Fruit fly (Drosophila melanogaster) whole organism, prepupa: ENCODE results near the gene ninaA.

ENCODE experiments used
- Blimp-1 ChIP-seq: fragments of 200-800 bp; sonication (Bioruptor generic); optimal IDR thresholded peaks from 3 replicates; lab custom pipeline; 2017; ENCODE audit warnings: missing biosample characterization, missing genetic modification characterization, mild to moderate bottlenecking, moderate library complexity, missing genetic modification reagents
- CG10631 ChIP-seq: fragments of 200-800 bp; sonication (Bioruptor generic); optimal IDR thresholded peaks from 2 replicates; lab custom pipeline; 2016; ENCODE audit warnings: missing biosample characterization, missing genetic modification characterization
- CG10669 ChIP-seq: fragments of 200-800 bp; sonication (Bioruptor generic); optimal IDR thresholded peaks from 3 replicates; lab custom pipeline; 2018; ENCODE audit warnings: missing biosample characterization, mild to moderate bottlenecking, missing genetic modification characterization, moderate library complexity
- CG11294 ChIP-seq: fragments of 200-800 bp; sonication (Bioruptor generic); IDR thresholded peaks from 2 replicates; pipeline ENCODE4 v1.3.6; 2022; ENCODE audit warnings: missing biosample characterization, missing genetic modification characterization
- CG15336 ChIP-seq: fragments of 200-800 bp; sonication (Bioruptor generic); IDR thresholded peaks from 2 replicates; pipeline ENCODE4 v1.3.6; 2022; ENCODE audit warnings: missing biosample characterization, missing genetic modification characterization
- CG1621 ChIP-seq: fragments of 200-800 bp; sonication (Bioruptor generic); optimal IDR thresholded peaks from 3 replicates; lab custom pipeline; 2018; ENCODE audit warnings: missing biosample characterization, mild to moderate bottlenecking, missing genetic modification characterization
- CG16779 ChIP-seq: fragments of 200-800 bp; sonication (Bioruptor generic); optimal IDR thresholded peaks from 3 replicates; lab custom pipeline; 2017; ENCODE audit warnings: missing biosample characterization, mild to moderate bottlenecking, missing genetic modification characterization
- CG31627 ChIP-seq: fragments of 200-800 bp; sonication (Bioruptor generic); optimal IDR thresholded peaks from 3 replicates; lab custom pipeline; 2016; ENCODE audit warnings: missing biosample characterization, missing genetic modification characterization
- CG32006 ChIP-seq: fragments of 200-800 bp; sonication (Bioruptor generic); optimal IDR thresholded peaks from 3 replicates; lab custom pipeline; 2017; ENCODE audit warnings: missing biosample characterization, mild to moderate bottlenecking, missing genetic modification characterization
- CG6163 ChIP-seq: fragments of 200-800 bp; sonication (Bioruptor generic); IDR thresholded peaks from 3 replicates; pipeline ENCODE4 v1.3.6; 2022; ENCODE audit warnings: missing biosample characterization, missing genetic modification characterization
- CG6808 ChIP-seq: fragments of 200-800 bp; sonication (Bioruptor generic); optimal IDR thresholded peaks from 3 replicates; lab custom pipeline; 2017; ENCODE audit warnings: missing biosample characterization, missing genetic modification characterization, mild to moderate bottlenecking, moderate library complexity, missing genetic modification reagents
- CG6854 ChIP-seq: fragments of 200-800 bp; sonication (Bioruptor generic); optimal IDR thresholded peaks from 2 replicates; lab custom pipeline; 2017; ENCODE audit warnings: missing biosample characterization, mild to moderate bottlenecking, missing genetic modification characterization
- CG7368 ChIP-seq: fragments of 200-800 bp; sonication (Bioruptor generic); optimal IDR thresholded peaks from 3 replicates; lab custom pipeline; 2016; ENCODE audit warnings: missing biosample characterization, missing genetic modification characterization
- CG8319 ChIP-seq: fragments of 200-800 bp; sonication (Bioruptor generic); optimal IDR thresholded peaks from 3 replicates; lab custom pipeline; 2016; ENCODE audit warnings: missing biosample characterization, missing genetic modification characterization
- CG8632 ChIP-seq: fragments of 200-800 bp; sonication (Bioruptor generic); optimal IDR thresholded peaks from 3 replicates; lab custom pipeline; 2016; ENCODE audit warnings: missing biosample characterization, missing genetic modification characterization
- Eip75B ChIP-seq: fragments of 200-800 bp; sonication (Bioruptor generic); optimal IDR thresholded peaks from 3 replicates; lab custom pipeline; 2016; ENCODE audit warnings: missing biosample characterization, missing genetic modification characterization
- Eip78C ChIP-seq: fragments of 200-800 bp; sonication (Bioruptor generic); peaks from one replicate; lab custom pipeline; 2016; ENCODE audit warnings: missing biosample characterization, missing genetic modification characterization
- Eip93F ChIP-seq: fragments of 200-800 bp; sonication (Bioruptor generic); optimal IDR thresholded peaks from 2 replicates; lab custom pipeline; 2016; ENCODE audit warnings: missing biosample characterization, mild to moderate bottlenecking, missing genetic modification characterization
- Ets21C ChIP-seq: fragments of 200-800 bp; sonication (Bioruptor generic); optimal IDR thresholded peaks from 3 replicates; lab custom pipeline; 2016; ENCODE audit warnings: missing biosample characterization, missing genetic modification characterization
- Ets96B ChIP-seq: fragments of 200-800 bp; optimal IDR thresholded peaks from 2 replicates; lab custom pipeline; 2019; ENCODE audit warnings: missing biosample characterization, mild to moderate bottlenecking, missing genetic modification characterization, moderate library complexity
- Gug ChIP-seq: fragments of 200-800 bp; sonication (Bioruptor generic); IDR thresholded peaks from 2 replicates; pipeline ENCODE4 v1.3.6; 2022; ENCODE audit warnings: missing biosample characterization, missing genetic modification characterization
- Hr38 ChIP-seq: sonication (Bioruptor generic); optimal IDR thresholded peaks from 2 replicates; lab custom pipeline; 2016; ENCODE audit warnings: missing biosample characterization, missing genetic modification characterization
- Hr39 ChIP-seq: fragments of 200-800 bp; sonication (Bioruptor generic); optimal IDR thresholded peaks from 2 replicates; lab custom pipeline; 2016; ENCODE audit warnings: missing biosample characterization, missing genetic modification characterization
- Hr4 ChIP-seq: fragments of 200-800 bp; sonication (Bioruptor generic); optimal IDR thresholded peaks from 3 replicates; lab custom pipeline; 2016; ENCODE audit warnings: missing biosample characterization, missing genetic modification characterization
- Lpt ChIP-seq: fragments of 200-800 bp; sonication (Bioruptor generic); optimal IDR thresholded peaks from 3 replicates; lab custom pipeline; 2016; ENCODE audit warnings: missing biosample characterization, missing genetic modification characterization
- Met ChIP-seq: fragments of 200-800 bp; sonication (Bioruptor generic); optimal IDR thresholded peaks from 3 replicates; lab custom pipeline; 2016; ENCODE audit warnings: missing biosample characterization, missing genetic modification characterization
- Smox ChIP-seq: fragments of 200-800 bp; sonication (Bioruptor generic); optimal IDR thresholded peaks from 3 replicates; lab custom pipeline; 2016; ENCODE audit warnings: missing biosample characterization, missing genetic modification characterization
- Sox14 ChIP-seq: fragments of 200-800 bp; sonication (Bioruptor generic); optimal IDR thresholded peaks from 3 replicates; lab custom pipeline; 2016; ENCODE audit warnings: missing biosample characterization, missing genetic modification characterization
- Sox15 ChIP-seq: fragments of 200-800 bp; sonication (Bioruptor generic); optimal IDR thresholded peaks from 3 replicates; lab custom pipeline; 2016; ENCODE audit warnings: missing biosample characterization, missing genetic modification characterization
- acj6 ChIP-seq: fragments of 200-800 bp; sonication (Bioruptor generic); optimal IDR thresholded peaks from 3 replicates; lab custom pipeline; 2016; ENCODE audit warnings: missing biosample characterization, missing genetic modification characterization
- dac ChIP-seq: fragments of 200-800 bp; sonication (Bioruptor generic); optimal IDR thresholded peaks from 2 replicates; lab custom pipeline; 2017; ENCODE audit warnings: missing biosample characterization, mild to moderate bottlenecking, missing genetic modification characterization
- dsx ChIP-seq: fragments of 200-800 bp; optimal IDR thresholded peaks from 3 replicates; lab custom pipeline; 2019; ENCODE audit warnings: missing biosample characterization, mild to moderate bottlenecking, missing genetic modification characterization, moderate library complexity; ENCODE audit not compliant: poor library complexity, severe bottlenecking
- eg ChIP-seq: fragments of 200-800 bp; sonication (Bioruptor generic); IDR thresholded peaks from 3 replicates; pipeline ENCODE4 v1.3.6; 2022; ENCODE audit warnings: missing biosample characterization, missing genetic modification characterization
- esn ChIP-seq: fragments of 200-800 bp; sonication (Bioruptor generic); optimal IDR thresholded peaks from 2 replicates; lab custom pipeline; 2016; ENCODE audit warnings: missing biosample characterization, mild to moderate bottlenecking, missing genetic modification characterization, moderate library complexity
- fd59A ChIP-seq: fragments of 200-800 bp; sonication (Bioruptor generic); optimal IDR thresholded peaks from 2 replicates; lab custom pipeline; 2017; ENCODE audit warnings: missing biosample characterization, mild to moderate bottlenecking, missing genetic modification characterization, missing genetic modification reagents
- fd85E ChIP-seq: fragments of 200-800 bp; sonication (Bioruptor generic); optimal IDR thresholded peaks from 3 replicates; lab custom pipeline; 2016; ENCODE audit warnings: missing biosample characterization, missing genetic modification characterization
- fkh ChIP-seq: fragments of 200-800 bp; sonication (Bioruptor generic); optimal IDR thresholded peaks from 3 replicates; lab custom pipeline; 2017; ENCODE audit warnings: missing biosample characterization, mild to moderate bottlenecking, missing genetic modification characterization, moderate library complexity
- lz ChIP-seq: fragments of 200-800 bp; sonication (Bioruptor generic); optimal IDR thresholded peaks from 3 replicates; lab custom pipeline; 2016; ENCODE audit warnings: missing biosample characterization, missing genetic modification characterization
- net ChIP-seq: fragments of 200-800 bp; sonication (Bioruptor generic); optimal IDR thresholded peaks from 3 replicates; lab custom pipeline; 2016; ENCODE audit warnings: missing biosample characterization, missing genetic modification characterization
- salr ChIP-seq, 2 experiments: fragments of 200-800 bp; sonication (Bioruptor generic); optimal IDR thresholded peaks; 3 replicates each; lab custom pipeline; 2016 to 2018; ENCODE audit warnings: missing biosample characterization in 2 of 2, missing genetic modification characterization in 2 of 2, mild to moderate bottlenecking in 1 of 2
- spab ChIP-seq: fragments of 200-800 bp; sonication (Bioruptor generic); optimal IDR thresholded peaks from 2 replicates; lab custom pipeline; 2017; ENCODE audit warnings: missing biosample characterization, mild to moderate bottlenecking, missing genetic modification characterization, missing genetic modification reagents
- ss ChIP-seq, 2 experiments: fragments of 200-800 bp; sonication (Bioruptor generic); optimal IDR thresholded peaks; 2 replicates in 1 of 2; 3 replicates in 1 of 2; lab custom pipeline; 2017 to 2018; ENCODE audit warnings: mild to moderate bottlenecking in 2 of 2, missing biosample characterization in 2 of 2, missing genetic modification characterization in 2 of 2, moderate library complexity in 1 of 2
- topi ChIP-seq: fragments of 200-800 bp; sonication (Bioruptor generic); optimal IDR thresholded peaks from 3 replicates; lab custom pipeline; 2016; ENCODE audit warnings: missing biosample characterization, missing genetic modification characterization
- vri ChIP-seq: fragments of 200-800 bp; sonication (Bioruptor generic); optimal IDR thresholded peaks from 3 replicates; lab custom pipeline; 2016; ENCODE audit warnings: missing biosample characterization, mild to moderate bottlenecking, missing genetic modification characterization

The ninaA gene

dm6 chr2L:865851-866250 is 11.3 kb upstream of the ninaA start (continued):
- TF ChIP-seq Gug (GFP tag; lab: Robert Waterston, UW) = peak; percentile 94
- peak; percentile 92 for TF ChIP-seq dsx (GFP tag; lab: Kevin White, UChicago)
- peak; percentile 72 for TF ChIP-seq Hr38 (GFP tag; lab: Kevin White, UChicago)
- TF ChIP-seq eg (GFP tag; lab: Robert Waterston, UW) = peak; percentile 98
- peak; percentile 92 for TF ChIP-seq fd59A (GFP tag; lab: Kevin White, UChicago)
- peak; percentile 97 for TF ChIP-seq Hr39
- peak; percentile 83 for TF ChIP-seq fkh
- peak; percentile 98 for TF ChIP-seq esn (GFP tag; lab: Kevin White, UChicago)
- peak; percentile 87 to 93 for TF ChIP-seq ss (GFP tag; optimal IDR thresholded peaks at IDR 0.05; lab: Kevin White, UChicago)
- TF ChIP-seq CG31627 (GFP tag; lab: Kevin White, UChicago) = peak; percentile 98
- TF ChIP-seq Eip78C (GFP tag; lab: Kevin White, UChicago) = peak; percentile 99
- peak; percentile 97 for TF ChIP-seq Sox15 (GFP tag; lab: Kevin White, UChicago)
- TF ChIP-seq vri (GFP tag; lab: Kevin White, UChicago) = peak; percentile 97
- TF ChIP-seq CG32006 (GFP tag; lab: Kevin White, UChicago) = peak; percentile 97
- TF ChIP-seq CG6808 (GFP tag; lab: Kevin White, UChicago) = peak; percentile 92
- peak; percentile 94 for TF ChIP-seq CG1621 (tag; lab: Kevin White, UChicago)
- peak; percentile 97 for TF ChIP-seq CG10631
- TF ChIP-seq Blimp-1 = peak; percentile 90
- TF ChIP-seq topi (GFP tag; lab: Kevin White, UChicago) = peak; percentile 97
- TF ChIP-seq CG8319 (GFP tag; lab: Kevin White, UChicago) = peak; percentile 97
- peak; percentile 89 for TF ChIP-seq dac (GFP tag; lab: Kevin White, UChicago)
- TF ChIP-seq Smox (GFP tag; lab: Kevin White, UChicago) = peak; percentile 96
- TF ChIP-seq Eip93F = peak; percentile 93
- peak; percentile 93 to 95 for TF ChIP-seq salr (GFP tag; optimal IDR thresholded peaks at IDR 0.05; lab: Kevin White, UChicago)
- TF ChIP-seq Ets96B = peak; percentile 93
- TF ChIP-seq net (GFP tag; lab: Kevin White, UChicago) = peak; percentile 98
- TF ChIP-seq Sox14 (GFP tag; lab: Kevin White, UChicago) = peak; percentile 97
- TF ChIP-seq CG7368 (GFP tag; lab: Kevin White, UChicago) = peak; percentile 94
- TF ChIP-seq CG16779 (tag; lab: Kevin White, UChicago) = peak; percentile 93
- TF ChIP-seq CG10669 = peak; percentile 93
- TF ChIP-seq acj6 (GFP tag; lab: Kevin White, UChicago) = peak; percentile 98
- peak; percentile 99 for TF ChIP-seq CG6163 (GFP tag; lab: Robert Waterston, UW)
- TF ChIP-seq fd85E (GFP tag; lab: Kevin White, UChicago) = peak; percentile 90
- TF ChIP-seq spab (GFP tag; lab: Kevin White, UChicago) = peak; percentile 93
- TF ChIP-seq Met (GFP tag; lab: Kevin White, UChicago) = peak; percentile 98

- TF ChIP-seq Eip75B (GFP tag; lab: Kevin White, UChicago) (peak; percentile 93), Blimp-1 (peak; percentile 74), dsx (GFP tag; lab: Kevin White, UChicago) (peak; percentile 78), CG6854 (GFP tag; lab: Kevin White, UChicago) (peak; percentile 68), fkh (peak; percentile 63), Hr38 (GFP tag; lab: Kevin White, UChicago) (peak; percentile 80), CG32006 (GFP tag; lab: Kevin White, UChicago) (peak; percentile 96), CG31627 (GFP tag; lab: Kevin White, UChicago) (peak; percentile 97), CG8319 (GFP tag; lab: Kevin White, UChicago) (peak; percentile 82), vri (GFP tag; lab: Kevin White, UChicago) (peak; percentile 94), CG10669 (peak; percentile 88), lz (GFP tag; lab: Kevin White, UChicago) (peak; percentile 96), CG15336 (GFP tag; lab: Robert Waterston, UW) (peak; percentile 96), dac (GFP tag; lab: Kevin White, UChicago) (peak; percentile 79), CG6163 (GFP tag; lab: Robert Waterston, UW) (peak; percentile 97), Lpt (GFP tag; lab: Kevin White, UChicago) (peak; percentile 79), fd85E (GFP tag; lab: Kevin White, UChicago) (peak; percentile 60), salr (GFP tag; optimal IDR thresholded peaks at IDR 0.05; lab: Kevin White, UChicago) (peak; percentile 85 to 87), Eip93F (peak; percentile 91), Hr4 (GFP tag; lab: Kevin White, UChicago) (peak; percentile 96), CG11294 (GFP tag; lab: Robert Waterston, UW) (peak; percentile 94), Ets96B (peak; percentile 87), net (GFP tag; lab: Kevin White, UChicago) (peak; percentile 89), Eip78C (GFP tag; lab: Kevin White, UChicago) (peak; percentile 98), CG8632 (peak; percentile 91), CG6808 (GFP tag; lab: Kevin White, UChicago) (peak; percentile 84), topi (GFP tag; lab: Kevin White, UChicago) (peak; percentile 96), Ets21C (peak; percentile 94), spab (GFP tag; lab: Kevin White, UChicago) (peak; percentile 78), Smox (GFP tag; lab: Kevin White, UChicago) (peak; percentile 95)
Measured at dm6 chr2L:866950-867744, 10.0 kb upstream of the ninaA start.
